Fruit fly (Drosophila melanogaster): Measurements from ENCODE around the gene CG9759.

The CG9759 gene

DNA sequence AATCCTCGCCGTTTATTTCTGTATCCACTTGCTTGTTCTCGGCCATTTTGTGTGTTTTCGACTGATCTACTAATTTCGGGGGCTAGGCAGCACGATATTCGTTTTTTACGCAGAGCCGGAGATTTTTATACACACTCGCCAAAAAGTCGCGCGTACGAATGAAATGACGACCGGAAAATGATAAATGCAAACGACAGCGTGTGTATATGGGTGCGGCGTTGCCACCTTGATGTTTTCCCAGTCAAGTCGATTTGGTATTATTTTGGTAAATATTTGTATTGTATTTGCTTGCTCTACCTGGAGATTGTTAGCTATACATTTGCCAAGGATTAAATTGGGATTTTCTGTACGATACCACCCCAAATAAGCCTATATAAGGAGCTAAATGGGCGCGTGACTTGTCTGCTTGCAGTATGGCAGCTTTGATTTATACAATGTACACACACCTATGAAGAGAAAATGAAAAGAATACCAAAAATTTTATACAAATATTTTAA is 36.9 kb upstream of the CG9759 start, which contains the start of gene sqd (continued):
- TF ChIP-seq CG10267 (tag; optimal IDR thresholded peaks at IDR 0.05) = peak; percentile 29
- TF ChIP-seq al (GFP tag; IDR thresholded peaks at IDR 0.05) = 0 out of 2 replicates have a peak, but pooled peaks have one; percentile 20
- TF ChIP-seq CG30431 (GFP tag; optimal IDR thresholded peaks at IDR 0.05) = no peak
- TF ChIP-seq bbx (GFP tag; IDR thresholded peaks at IDR 0.05; ENCODE audit: partially characterized antibody) = no peak
- TF ChIP-seq CG14667 (GFP tag; IDR thresholded peaks at IDR 0.05) = no peak
- TF ChIP-seq CG2120 (GFP tag; optimal IDR thresholded peaks at IDR 0.05) = peak; percentile 37
- peak; percentile 30 for TF ChIP-seq Fer1 (GFP tag; optimal IDR thresholded peaks at IDR 0.05)
- TF ChIP-seq CG8281 (tag; optimal IDR thresholded peaks at IDR 0.05) = no peak
- no peak for TF ChIP-seq CG3838 (GFP tag; optimal IDR thresholded peaks at IDR 0.05)
- no peak for TF ChIP-seq CG7928 (GFP tag; optimal IDR thresholded peaks at IDR 0.05)
- no peak for TF ChIP-seq CG3407 (GFP tag; optimal IDR thresholded peaks at IDR 0.05)
- no peak for TF ChIP-seq Ptx1 (GFP tag; IDR thresholded peaks at IDR 0.05)
- TF ChIP-seq CG14860 (GFP tag; IDR thresholded peaks at IDR 0.05; ENCODE audit: partially characterized antibody) = no peak
- TF ChIP-seq Mrtf (GFP tag; IDR thresholded peaks at IDR 0.05) = no peak
- TF ChIP-seq CG4282 (GFP tag; optimal IDR thresholded peaks at IDR 0.05) = no peak
- no peak for TF ChIP-seq nau (GFP tag; optimal IDR thresholded peaks at IDR 0.05)
- no peak for TF ChIP-seq Gug (GFP tag; IDR thresholded peaks at IDR 0.05)
- TF ChIP-seq tap (tag; optimal IDR thresholded peaks at IDR 0.05) = no peak
- TF ChIP-seq Hmr (GFP tag; optimal IDR thresholded peaks at IDR 0.05) = peak; percentile 56
- TF ChIP-seq dysf (GFP tag; IDR thresholded peaks at IDR 0.05) = 0 out of 3 replicates have a peak, but pooled peaks have one; percentile 36
- TF ChIP-seq CG7372 (GFP tag; IDR thresholded peaks at IDR 0.05) = peak; percentile 51; the same call in 1 of the 2 replicates
- TF ChIP-seq her (GFP tag; optimal IDR thresholded peaks at IDR 0.05) = peak; percentile 35
- peak; percentile 13 for TF ChIP-seq Sry-β (GFP tag; optimal IDR thresholded peaks at IDR 0.05)
- TF ChIP-seq Doc3 (GFP tag; IDR thresholded peaks at IDR 0.05; ENCODE audit: partially characterized antibody) = no peak
- TF ChIP-seq CG8924 (tag; optimal IDR thresholded peaks at IDR 0.05) = peak; percentile 36
- TF ChIP-seq CG7745 (tag; optimal IDR thresholded peaks at IDR 0.05) = no peak
- peak; percentile 34 for TF ChIP-seq cato (GFP tag; optimal IDR thresholded peaks at IDR 0.05; ENCODE audit: borderline replicate concordance)
- no peak for TF ChIP-seq hth (optimal IDR thresholded peaks at IDR 0.05)
- peak; percentile 1 for TF ChIP-seq Antp (GFP tag; optimal IDR thresholded peaks at IDR 0.05)
- TF ChIP-seq seq (GFP tag; IDR thresholded peaks at IDR 0.05) = no peak
- peak; percentile 58 for TF ChIP-seq pzg (GFP tag; optimal IDR thresholded peaks at IDR 0.05)
- peak; percentile 48 for TF ChIP-seq CG1233 (GFP tag; optimal IDR thresholded peaks at IDR 0.05)
- TF ChIP-seq ATbp (GFP tag; optimal IDR thresholded peaks at IDR 0.05) = no peak
- TF ChIP-seq Tbp (GFP tag; optimal IDR thresholded peaks at IDR 0.05) = no peak
- peak; percentile 2 for TF ChIP-seq Dad (GFP tag; optimal IDR thresholded peaks at IDR 0.05)
- no peak for TF ChIP-seq abd-A (tag; optimal IDR thresholded peaks at IDR 0.05)
- no peak for TF ChIP-seq CG10565 (GFP tag; optimal IDR thresholded peaks at IDR 0.05)
- no peak for TF ChIP-seq crol (GFP tag; IDR thresholded peaks at IDR 0.05)
- no peak for TF ChIP-seq cad (GFP tag; optimal IDR thresholded peaks at IDR 0.05)
- TF ChIP-seq Hr51 (GFP tag; optimal IDR thresholded peaks at IDR 0.05) = peak in 1 of 2 experiments; percentile 27
- TF ChIP-seq jumu (GFP tag; optimal IDR thresholded peaks at IDR 0.05) = no peak
- TF ChIP-seq CG18262 (tag; optimal IDR thresholded peaks at IDR 0.05) = no peak
- no peak for TF ChIP-seq CG2199 (GFP tag; IDR thresholded peaks at IDR 0.05)
- TF ChIP-seq kni (GFP tag; optimal IDR thresholded peaks at IDR 0.05) = peak; percentile 76
- TF ChIP-seq CG17829 (tag; optimal IDR thresholded peaks at IDR 0.05) = peak; percentile 29
- TF ChIP-seq CG7556 (GFP tag; optimal IDR thresholded peaks at IDR 0.05) = no peak
- TF ChIP-seq sens-2 (GFP tag; IDR thresholded peaks at IDR 0.05) = no peak
- TF ChIP-seq Bdp1 (GFP tag; optimal IDR thresholded peaks at IDR 0.05) = no peak
- TF ChIP-seq CG11696 (GFP tag; IDR thresholded peaks at IDR 0.05) = no peak
- no peak for TF ChIP-seq Elba2 (GFP tag; optimal IDR thresholded peaks at IDR 0.05)
- TF ChIP-seq ro (GFP tag; IDR thresholded peaks at IDR 0.05) = no peak
- TF ChIP-seq Hr39 (optimal IDR thresholded peaks at IDR 0.05) = no peak

All from whole organism, embryonic.